Worm (Caenorhabditis elegans) whole organism, mixed stage, embryonic: ENCODE data around the gene tam-1.

Experiments
- hlh-1 ChIP-seq: fragments of 150-350 bp; optimal IDR thresholded peaks from 2 replicates; lab custom pipeline; 2014; ENCODE audit warnings: missing biosample characterization, missing genetic modification reagents, missing genetic modification characterization
- nhr-28 ChIP-seq: fragments of 150-350 bp; optimal IDR thresholded peaks from 2 replicates; lab custom pipeline; 2014; ENCODE audit warnings: missing biosample characterization, missing genetic modification characterization
- pha-4 ChIP-seq: fragments of 150-350 bp; optimal IDR thresholded peaks from 2 replicates; lab custom pipeline; 2018; ENCODE audit warnings: missing biosample characterization, missing genetic modification reagents, missing genetic modification characterization
- unc-39 ChIP-seq: fragments of 150-350 bp; optimal IDR thresholded peaks from 2 replicates; lab custom pipeline; 2014; ENCODE audit warnings: missing biosample characterization, missing genetic modification characterization
- ztf-11 ChIP-seq: fragments of 150-350 bp; optimal IDR thresholded peaks from 2 replicates; lab custom pipeline; 2014; ENCODE audit warnings: missing biosample characterization, missing genetic modification characterization

DNA sequence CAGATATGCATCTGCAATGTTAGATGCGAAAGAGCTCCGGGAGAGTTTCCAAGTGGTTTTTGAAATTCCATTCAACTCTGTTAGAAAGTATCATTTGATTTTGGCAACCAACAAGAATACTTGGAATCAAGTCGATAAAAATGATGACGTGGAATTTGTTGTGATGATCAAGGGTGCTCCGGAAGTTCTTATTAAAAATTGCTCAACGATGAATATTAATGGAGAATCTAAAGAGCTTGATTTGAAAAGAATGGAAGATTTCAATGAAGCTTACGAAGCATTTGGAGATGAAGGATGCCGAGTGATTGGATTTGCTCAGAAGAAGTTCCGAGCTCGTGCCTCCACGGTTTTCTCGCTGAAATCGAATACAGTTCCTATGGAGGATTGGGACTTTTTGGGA lies 25.6 kb downstream of the tam-1 start:
- TF ChIP-seq pha-4 (tag; lab: Kevin White, UChicago) (no peak), unc-39 (tag; lab: Kevin White, UChicago) (no peak), hlh-1 (no peak), ztf-11 (tag; lab: Kevin White, UChicago) (no peak), nhr-28 (tag; lab: Kevin White, UChicago) (no peak)
